Worm (Caenorhabditis elegans) whole organism, young adult: Measurements from ENCODE around the gene C06A8.8.

Experiments
- efl-1 ChIP-seq: fragments of 150-350 bp; optimal IDR thresholded peaks from 2 replicates; lab custom pipeline; 2014; ENCODE audit warnings: missing biosample characterization, missing genetic modification reagents, missing genetic modification characterization
- ets-4 ChIP-seq: fragments of 200-800 bp; sonication (Bioruptor generic); optimal IDR thresholded peaks from 2 replicates; lab custom pipeline; 2018; ENCODE audit warnings: mild to moderate bottlenecking, missing genetic modification characterization, missing compliant biosample characterization
- fkh-3 ChIP-seq: sonication (generic microtip); optimal IDR thresholded peaks from 2 replicates; lab custom pipeline; 2016; ENCODE audit warnings: mild to moderate bottlenecking, missing genetic modification characterization, missing compliant biosample characterization
- pha-4 ChIP-seq: fragments of 150-350 bp; sonication (generic microtip); optimal IDR thresholded peaks from 2 replicates; lab custom pipeline; 2014; ENCODE audit warnings: missing biosample characterization, missing genetic modification reagents, missing genetic modification characterization
- snpc-3.4 ChIP-seq: sonication (generic microtip); optimal IDR thresholded peaks from 2 replicates; lab custom pipeline; 2017; ENCODE audit warnings: missing genetic modification characterization, mild to moderate bottlenecking, missing compliant biosample characterization, antibody characterized with exemption, moderate library complexity, missing genotype, missing genetic modification reagents
- snpc-4 ChIP-seq, 5 experiments: fragments of 150-350 bp in 1 of 5; sonication (generic microtip) in 4 of 5; optimal IDR thresholded peaks; 2 replicates each; lab custom pipeline; 2014 to 2018; ENCODE audit warnings: missing genetic modification characterization in 5 of 5, missing biosample characterization in 3 of 5, antibody characterized with exemption in 2 of 5, mild to moderate bottlenecking in 2 of 5, missing compliant biosample characterization in 2 of 5, missing genotype in 2 of 5, moderate library complexity in 2 of 5, missing genetic modification reagents in 1 of 5
- xnd-1 ChIP-seq: sonication (generic microtip); optimal IDR thresholded peaks from 2 replicates; lab custom pipeline; 2016; ENCODE audit warnings: missing genotype, missing genetic modification reagents, missing genetic modification characterization, missing compliant biosample characterization
- ztf-26 ChIP-seq: sonication (generic microtip); optimal IDR thresholded peaks from 2 replicates; lab custom pipeline; 2017; ENCODE audit warnings: missing genetic modification characterization, missing compliant biosample characterization

ce11 chrII:7813237-7813636, 41.4 kb upstream of the C06A8.8 start:
- TF ChIP-seq ets-4 (no peak), xnd-1 (tag; lab: Kevin White, UChicago) (no peak), snpc-4 (GFP tag; optimal IDR thresholded peaks at IDR 0.05; lab: Kevin White, UChicago) (no peak), snpc-4 (tag; optimal IDR thresholded peaks at IDR 0.05; lab: Kevin White, UChicago) (no peak), efl-1 (GFP tag; lab: Kevin White, UChicago) (no peak), snpc-3.4 (tag; lab: Kevin White, UChicago) (no peak), ztf-26 (no peak), pha-4 (tag; lab: Kevin White, UChicago) (no peak), fkh-3 (tag; lab: Kevin White, UChicago) (no peak)
